ENCODE assay signal across 3 worm cellular contexts in genomic region chrII:15189956-15190355, ce11.
A peak's percentile ranks its signal among the peaks of the same experiment; 100 is the strongest.
TF ChIP-seq lines count a peak whose summit lies in the region.

No protein-coding gene starts in this region.

TF ChIP-seq in whole organism, L1 larva, 84 proteins besides CTCF, POLR2A, EP300 and RAD21 (continued from another document):
- TF ChIP-seq lsy-2 (tag; optimal IDR thresholded peaks at IDR 0.05; lab: Kevin White, UChicago), result peak; percentile 19 to 29
- peak; percentile 12 for TF ChIP-seq fos-1 (tag; optimal IDR thresholded peaks at IDR 0.05; lab: Kevin White, UChicago)
- TF ChIP-seq mab-9 (GFP tag; IDR thresholded peaks at IDR 0.05; lab: Robert Waterston, UW), result no peak
- TF ChIP-seq blmp-1 (tag; optimal IDR thresholded peaks at IDR 0.05; lab: Kevin White, UChicago), result no peak
- TF ChIP-seq nhr-76 (tag; optimal IDR thresholded peaks at IDR 0.05; lab: Kevin White, UChicago), result no peak
- TF ChIP-seq nhr-237 (tag; optimal IDR thresholded peaks at IDR 0.05; lab: Kevin White, UChicago), result no peak
- no peak for TF ChIP-seq grh-1 (GFP tag; IDR thresholded peaks at IDR 0.05; lab: Robert Waterston, UW)
- no peak for TF ChIP-seq rnt-1 (tag; optimal IDR thresholded peaks at IDR 0.05; lab: Kevin White, UChicago)
- TF ChIP-seq lin-35 (GFP tag; optimal IDR thresholded peaks at IDR 0.05; lab: Kevin White, UChicago), result peak in 1 of 2 experiments; percentile 41
- peak; percentile 79 for TF ChIP-seq fkh-8 (tag; optimal IDR thresholded peaks at IDR 0.05; lab: Kevin White, UChicago)
- no peak for TF ChIP-seq ceh-63 (GFP tag; optimal IDR thresholded peaks at IDR 0.05; lab: Kevin White, UChicago)
- TF ChIP-seq alr-1 (tag; optimal IDR thresholded peaks at IDR 0.05; lab: Kevin White, UChicago; ENCODE audit: borderline replicate concordance), result no peak
- TF ChIP-seq mep-1 (tag; optimal IDR thresholded peaks at IDR 0.05; lab: Kevin White, UChicago), result peak; percentile 28
- no peak for TF ChIP-seq hlh-17 (GFP tag; optimal IDR thresholded peaks at IDR 0.05; lab: Kevin White, UChicago; ENCODE audit: borderline replicate concordance)
- TF ChIP-seq ztf-11 (tag; optimal IDR thresholded peaks at IDR 0.05; lab: Kevin White, UChicago), result no peak
- peak; percentile 29 for TF ChIP-seq isw-1 (GFP tag; IDR thresholded peaks at IDR 0.05; lab: Robert Waterston, UW)
- TF ChIP-seq lir-3 (tag; optimal IDR thresholded peaks at IDR 0.05; lab: Kevin White, UChicago; ENCODE audit: poor library complexity), result no peak
- peak in 1 of 2 experiments; percentile 39 for TF ChIP-seq mdl-1 (tag; optimal IDR thresholded peaks at IDR 0.05; lab: Kevin White, UChicago)
- peak; percentile 57 for TF ChIP-seq egl-13 (tag; optimal IDR thresholded peaks at IDR 0.05; lab: Kevin White, UChicago)
- TF ChIP-seq fkh-10 (GFP tag; optimal IDR thresholded peaks at IDR 0.05; lab: Kevin White, UChicago), result peak; percentile 47
- TF ChIP-seq C16A3.4 (tag; optimal IDR thresholded peaks at IDR 0.05; lab: Kevin White, UChicago), result no peak
- TF ChIP-seq snu-23 (GFP tag; optimal IDR thresholded peaks at IDR 0.05; lab: Kevin White, UChicago), result peak; percentile 29
- peak; percentile 48 for TF ChIP-seq nhr-47 (tag; optimal IDR thresholded peaks at IDR 0.05; lab: Kevin White, UChicago)
- no peak for TF ChIP-seq ceh-88 (GFP tag; IDR thresholded peaks at IDR 0.05; lab: Robert Waterston, UW)

TF ChIP-seq in whole organism, L3 larva, 47 proteins besides CTCF, POLR2A, EP300 and RAD21 (continued from another document):
- TF ChIP-seq ceh-9 (tag; optimal IDR thresholded peaks at IDR 0.05; lab: Kevin White, UChicago) (no peak), nhr-12 (tag; optimal IDR thresholded peaks at IDR 0.05; lab: Kevin White, UChicago) (no peak), mdl-1 (tag; optimal IDR thresholded peaks at IDR 0.05; lab: Kevin White, UChicago) (no peak), elt-3 (tag; optimal IDR thresholded peaks at IDR 0.05; lab: Kevin White, UChicago) (no peak), unc-62 (GFP tag; optimal IDR thresholded peaks at IDR 0.05; lab: Kevin White, UChicago) (no peak), lsy-12 (tag; optimal IDR thresholded peaks at IDR 0.05; lab: Kevin White, UChicago) (no peak), lin-39 (tag; optimal IDR thresholded peaks at IDR 0.05; lab: Kevin White, UChicago) (peak; percentile 65), ztf-11 (tag; optimal IDR thresholded peaks at IDR 0.05; lab: Kevin White, UChicago) (no peak), fkh-10 (GFP tag; optimal IDR thresholded peaks at IDR 0.05; lab: Kevin White, UChicago) (peak; percentile 11), R02D3.7 (tag; optimal IDR thresholded peaks at IDR 0.05; lab: Kevin White, UChicago) (no peak), elt-2 (tag; optimal IDR thresholded peaks at IDR 0.05; lab: Kevin White, UChicago) (no peak), nfya-1 (tag; optimal IDR thresholded peaks at IDR 0.05; lab: Kevin White, UChicago; ENCODE audit: insufficient read depth) (peak; percentile 43), tbx-2 (tag; optimal IDR thresholded peaks at IDR 0.05; lab: Kevin White, UChicago) (no peak), sea-2 (GFP tag; optimal IDR thresholded peaks at IDR 0.05; lab: Kevin White, UChicago) (no peak), ama-1 (optimal IDR thresholded peaks at IDR 0.05; lab: Kevin White, UChicago) (no peak), skn-1 (tag; optimal IDR thresholded peaks at IDR 0.05; lab: Kevin White, UChicago) (peak; percentile 52), zag-1 (tag; optimal IDR thresholded peaks at IDR 0.05; lab: Kevin White, UChicago) (no peak), nhr-77 (tag; optimal IDR thresholded peaks at IDR 0.05; lab: Kevin White, UChicago) (no peak), elt-1 (tag; optimal IDR thresholded peaks at IDR 0.05; lab: Kevin White, UChicago) (no peak)
TF ChIP-seq in whole organism, L3 larva: peak in this region for 6.

TF ChIP-seq in whole organism, L4 larva, 104 proteins besides CTCF, POLR2A, EP300 and RAD21 (continued from another document):
- TF ChIP-seq T26A8.4 (GFP tag; IDR thresholded peaks at IDR 0.05; lab: Robert Waterston, UW) (no peak), nhr-28 (tag; optimal IDR thresholded peaks at IDR 0.05; lab: Kevin White, UChicago) (no peak), nhr-111 (GFP tag; optimal IDR thresholded peaks at IDR 0.05; lab: Kevin White, UChicago) (no peak), zip-2 (tag; optimal IDR thresholded peaks at IDR 0.05; lab: Kevin White, UChicago) (no peak), ceh-28 (tag; optimal IDR thresholded peaks at IDR 0.05; lab: Kevin White, UChicago) (no peak), ztf-11 (tag; optimal IDR thresholded peaks at IDR 0.05; lab: Kevin White, UChicago) (no peak), mxl-2 (GFP tag; conservative IDR thresholded peaks at IDR 0.05; lab: Robert Waterston, UW) (no peak), nhr-237 (tag; optimal IDR thresholded peaks at IDR 0.05; lab: Kevin White, UChicago) (no peak), spr-3 (GFP tag; optimal IDR thresholded peaks at IDR 0.05; lab: Kevin White, UChicago) (no peak), mep-1 (tag; optimal IDR thresholded peaks at IDR 0.05; lab: Kevin White, UChicago) (peak; percentile 27), egl-43 (GFP tag; IDR thresholded peaks at IDR 0.05; lab: Robert Waterston, UW) (no peak), nhr-102 (tag; optimal IDR thresholded peaks at IDR 0.05; lab: Kevin White, UChicago) (no peak), jun-1 (tag; optimal IDR thresholded peaks at IDR 0.05; lab: Kevin White, UChicago) (no peak), lin-38 (GFP tag; IDR thresholded peaks at IDR 0.05; lab: Robert Waterston, UW) (no peak), ZK337.2 (GFP tag; IDR thresholded peaks at IDR 0.05; lab: Robert Waterston, UW) (no peak), dve-1 (tag; optimal IDR thresholded peaks at IDR 0.05; lab: Kevin White, UChicago; ENCODE audit: insufficient read depth) (peak; percentile 36), dpl-1 (GFP tag; optimal IDR thresholded peaks at IDR 0.05; lab: Kevin White, UChicago) (no peak), zip-11 (GFP tag; IDR thresholded peaks at IDR 0.05; lab: Robert Waterston, UW) (no peak), sdz-12 (GFP tag; optimal IDR thresholded peaks at IDR 0.05; lab: Kevin White, UChicago) (no peak), tra-1 (GFP tag; IDR thresholded peaks at IDR 0.05; lab: Robert Waterston, UW) (no peak), zfp-3 (GFP tag; conservative IDR thresholded peaks at IDR 0.05; lab: Robert Waterston, UW) (no peak), daf-8 (GFP tag; IDR thresholded peaks at IDR 0.05; lab: Robert Waterston, UW) (no peak), dmd-9 (GFP tag; IDR thresholded peaks at IDR 0.05; lab: Robert Waterston, UW) (no peak), lir-3 (tag; optimal IDR thresholded peaks at IDR 0.05; lab: Kevin White, UChicago) (no peak), ctbp-1 (GFP tag; IDR thresholded peaks at IDR 0.05; lab: Robert Waterston, UW) (no peak), rbr-2 (tag; optimal IDR thresholded peaks at IDR 0.05; lab: Kevin White, UChicago) (peak; percentile 51), hlh-30 (tag; optimal IDR thresholded peaks at IDR 0.05; lab: Kevin White, UChicago; ENCODE audit: insufficient read depth) (peak; percentile 46), mes-2 (tag; optimal IDR thresholded peaks at IDR 0.05; lab: Kevin White, UChicago; ENCODE audit: poor library complexity, severe bottlenecking) (peak; percentile 33), attf-4 (tag; optimal IDR thresholded peaks at IDR 0.05; lab: Kevin White, UChicago) (no peak), F37D6.2 (tag; optimal IDR thresholded peaks at IDR 0.05; lab: Kevin White, UChicago) (no peak), hlh-11 (tag; optimal IDR thresholded peaks at IDR 0.05; lab: Kevin White, UChicago) (no peak), T20F7.1 (GFP tag; optimal IDR thresholded peaks at IDR 0.05; lab: Kevin White, UChicago) (no peak), set-16 (GFP tag; IDR thresholded peaks at IDR 0.05; lab: Robert Waterston, UW) (no peak), nhr-48 (tag; optimal IDR thresholded peaks at IDR 0.05; lab: Kevin White, UChicago) (no peak), mdl-1 (tag; optimal IDR thresholded peaks at IDR 0.05; lab: Kevin White, UChicago) (no peak), ceh-20 (GFP tag; IDR thresholded peaks at IDR 0.05; lab: Robert Waterston, UW) (no peak), cey-2 (tag; optimal IDR thresholded peaks at IDR 0.05; lab: Kevin White, UChicago; ENCODE audit: borderline replicate concordance, insufficient read depth) (no peak), nhr-76 (tag; optimal IDR thresholded peaks at IDR 0.05; lab: Kevin White, UChicago) (no peak), ceh-62 (tag; optimal IDR thresholded peaks at IDR 0.05; lab: Kevin White, UChicago) (no peak), nhr-42 (GFP tag; IDR thresholded peaks at IDR 0.05; lab: Robert Waterston, UW) (0 out of 2 replicates have a peak, but pooled peaks have one; percentile 22), gei-8 (GFP tag; optimal IDR thresholded peaks at IDR 0.05; lab: Kevin White, UChicago) (no peak), aha-1 (tag; lab: Kevin White, UChicago) (peak; percentile 35), skn-1 (tag; optimal IDR thresholded peaks at IDR 0.05; lab: Kevin White, UChicago) (no peak), zfp-2 (tag; optimal IDR thresholded peaks at IDR 0.05; lab: Kevin White, UChicago) (no peak), Y75B8A.6 (GFP tag; IDR thresholded peaks at IDR 0.05; lab: Robert Waterston, UW) (no peak), lsy-2 (tag; optimal IDR thresholded peaks at IDR 0.05; lab: Kevin White, UChicago) (peak in 1 of 2 experiments; percentile 5), hmg-1.1 (GFP tag; IDR thresholded peaks at IDR 0.05; lab: Robert Waterston, UW) (peak; percentile 54), R02D3.7 (tag; optimal IDR thresholded peaks at IDR 0.05; lab: Kevin White, UChicago) (no peak), Y48G9A.11 (GFP tag; IDR thresholded peaks at IDR 0.05; lab: Robert Waterston, UW) (no peak), unc-62 (GFP tag; optimal IDR thresholded peaks at IDR 0.05 in 1 of 2; lab: Kevin White, UChicago) (peak in 1 of 2 experiments; percentile 8), unc-62 (tag; optimal IDR thresholded peaks at IDR 0.05; lab: Kevin White, UChicago) (no peak), tag-97 (GFP tag; IDR thresholded peaks at IDR 0.05; lab: Robert Waterston, UW) (no peak), F44E2.7 (GFP tag; IDR thresholded peaks at IDR 0.05; lab: Robert Waterston, UW) (no peak), fkh-10 (GFP tag; optimal IDR thresholded peaks at IDR 0.05; lab: Kevin White, UChicago) (peak; percentile 36), fos-1 (tag; optimal IDR thresholded peaks at IDR 0.05; lab: Kevin White, UChicago) (no peak), F10B5.3 (tag; optimal IDR thresholded peaks at IDR 0.05; lab: Kevin White, UChicago) (no peak), ZK546.5 (tag; optimal IDR thresholded peaks at IDR 0.05; lab: Kevin White, UChicago) (no peak), D1046.2 (GFP tag; IDR thresholded peaks at IDR 0.05; lab: Robert Waterston, UW) (no peak), snpc-4 (tag; optimal IDR thresholded peaks at IDR 0.05; lab: Kevin White, UChicago) (no peak), aly-2 (tag; optimal IDR thresholded peaks at IDR 0.05; lab: Kevin White, UChicago) (no peak)
